Worm (Caenorhabditis elegans): ENCODE data around the gene srbc-9.

- TF ChIP-seq scrt-1 (GFP tag; IDR thresholded peaks at IDR 0.05): no peak
- TF ChIP-seq hnd-1 (tag; optimal IDR thresholded peaks at IDR 0.05): no peak
- TF ChIP-seq hmbx-1 (tag; optimal IDR thresholded peaks at IDR 0.05): no peak
- no peak for TF ChIP-seq ama-1 (optimal IDR thresholded peaks at IDR 0.05)
- no peak for TF ChIP-seq tbx-11 (GFP tag; IDR thresholded peaks at IDR 0.05)
- no peak for TF ChIP-seq tbx-37 (GFP tag; conservative IDR thresholded peaks at IDR 0.05)
- no peak for TF ChIP-seq ets-7 (tag; optimal IDR thresholded peaks at IDR 0.05)
- no peak for TF ChIP-seq flt-1 (GFP tag; IDR thresholded peaks at IDR 0.05)
- no peak for TF ChIP-seq aly-1 (tag; optimal IDR thresholded peaks at IDR 0.05)
- no peak for TF ChIP-seq ceh-36 (tag; optimal IDR thresholded peaks at IDR 0.05)
- no peak for TF ChIP-seq F13C5.2 (tag; optimal IDR thresholded peaks at IDR 0.05)
- TF ChIP-seq pes-1 (GFP tag; IDR thresholded peaks at IDR 0.05): no peak
- TF ChIP-seq tra-4 (tag; optimal IDR thresholded peaks at IDR 0.05): no peak
These were observed 18.4 kb upstream of the srbc-9 start, which contains the start of the genes str-31 and nhr-172 for ce11 chrV:7508566-7509044.
